Worm (Caenorhabditis elegans) whole organism, L3 larva: ENCODE data around the gene xpf-1.
A peak's percentile ranks its signal among the peaks of the same experiment; 100 is the strongest.

Experiments
- R02D3.7 ChIP-seq: fragments of 150-350 bp; optimal IDR thresholded peaks from 2 replicates; lab custom pipeline; 2014; ENCODE audit warnings: missing biosample characterization, missing genetic modification characterization
- ZK546.5 ChIP-seq: sonication (generic microtip); optimal IDR thresholded peaks from 2 replicates; lab custom pipeline; 2017; ENCODE audit warnings: missing biosample characterization, missing genetic modification characterization
- aly-2 ChIP-seq: fragments of 150-350 bp; optimal IDR thresholded peaks from 2 replicates; lab custom pipeline; 2014; ENCODE audit warnings: missing biosample characterization, missing genetic modification characterization
- ama-1 ChIP-seq: fragments of 150-350 bp; optimal IDR thresholded peaks from 2 replicates; lab custom pipeline; 2018
- ceh-16 ChIP-seq: sonication (generic microtip); optimal IDR thresholded peaks from 2 replicates; lab custom pipeline; 2017; ENCODE audit warnings: missing biosample characterization, missing genetic modification characterization
- ceh-28 ChIP-seq: fragments of 150-350 bp; optimal IDR thresholded peaks from 2 replicates; lab custom pipeline; 2014; ENCODE audit warnings: missing biosample characterization, missing genetic modification reagents, missing genetic modification characterization
- ceh-82 ChIP-seq: fragments of 150-350 bp; optimal IDR thresholded peaks from 2 replicates; lab custom pipeline; 2014; ENCODE audit warnings: missing biosample characterization, missing genetic modification characterization
- egl-27 ChIP-seq: sonication (generic microtip); optimal IDR thresholded peaks from 4 replicates; lab custom pipeline; 2017; ENCODE audit warnings: missing biosample characterization, missing genetic modification reagents, missing genetic modification characterization
- egl-5 ChIP-seq: fragments of 150-350 bp; optimal IDR thresholded peaks from 2 replicates; lab custom pipeline; 2017; ENCODE audit warnings: missing biosample characterization, missing genetic modification reagents, missing genetic modification characterization, inconsistent platforms
- elt-1 ChIP-seq: fragments of 150-350 bp; optimal IDR thresholded peaks from 2 replicates; lab custom pipeline; 2014; ENCODE audit warnings: missing biosample characterization, missing genetic modification characterization
- elt-2 ChIP-seq: sonication (generic microtip); optimal IDR thresholded peaks from 2 replicates; lab custom pipeline; 2016; ENCODE audit warnings: missing genetic modification reagents, mild to moderate bottlenecking, missing genetic modification characterization, missing compliant biosample characterization
- elt-3 ChIP-seq, 3 experiments: fragments of 150-350 bp in 1 of 3; sonication (generic microtip) in 2 of 3; optimal IDR thresholded peaks; 2 replicates in 2 of 3; 4 replicates in 1 of 3; lab custom pipeline; 2014 to 2017; ENCODE audit warnings: missing biosample characterization in 3 of 3, missing genetic modification characterization in 3 of 3
- eor-1 ChIP-seq, 2 experiments: fragments of 150-350 bp; optimal IDR thresholded peaks; 2 replicates each; lab custom pipeline; 2014 to 2018; ENCODE audit warnings: missing biosample characterization in 2 of 2, missing genetic modification characterization in 2 of 2
- fkh-10 ChIP-seq: sonication (generic microtip); optimal IDR thresholded peaks from 2 replicates; lab custom pipeline; 2017; ENCODE audit warnings: missing biosample characterization, missing genetic modification reagents, missing genetic modification characterization
- fkh-2 ChIP-seq: fragments of 150-350 bp; optimal IDR thresholded peaks from 2 replicates; lab custom pipeline; 2014; ENCODE audit warnings: missing biosample characterization, missing genetic modification reagents, missing genetic modification characterization
- fos-1 ChIP-seq: fragments of 150-350 bp; optimal IDR thresholded peaks from 2 replicates; lab custom pipeline; 2014; ENCODE audit warnings: missing biosample characterization, missing genetic modification characterization
- hmg-11 ChIP-seq: sonication (generic microtip); optimal IDR thresholded peaks from 2 replicates; lab custom pipeline; 2016; ENCODE audit warnings: missing genetic modification characterization, missing compliant biosample characterization
- jun-1 ChIP-seq: fragments of 150-350 bp; optimal IDR thresholded peaks from 2 replicates; lab custom pipeline; 2014; ENCODE audit warnings: missing biosample characterization, missing genetic modification reagents, missing genetic modification characterization
- lin-15B ChIP-seq: fragments of 150-350 bp; optimal IDR thresholded peaks from 2 replicates; lab custom pipeline; 2014; ENCODE audit warnings: missing biosample characterization, missing genetic modification characterization
- lsy-12 ChIP-seq: sonication (generic microtip); optimal IDR thresholded peaks from 2 replicates; lab custom pipeline; 2016; ENCODE audit warnings: mild to moderate bottlenecking, missing genetic modification characterization, missing compliant biosample characterization
- mml-1 ChIP-seq: fragments of 150-350 bp; sonication (generic microtip); optimal IDR thresholded peaks from 3 replicates; lab custom pipeline; 2014; ENCODE audit warnings: missing biosample characterization, missing genetic modification characterization
- nfya-1 ChIP-seq: sonication (generic microtip); optimal IDR thresholded peaks from 2 replicates; lab custom pipeline; 2017; ENCODE audit warnings: missing genetic modification characterization, mild to moderate bottlenecking, missing compliant biosample characterization, antibody characterized with exemption, moderate library complexity; ENCODE audit not compliant: insufficient read depth
- nhr-11 ChIP-seq: fragments of 150-350 bp; optimal IDR thresholded peaks from 2 replicates; lab custom pipeline; 2014; ENCODE audit warnings: missing biosample characterization, missing genetic modification characterization
- nhr-12 ChIP-seq: fragments of 150-350 bp; optimal IDR thresholded peaks from 2 replicates; lab custom pipeline; 2014; ENCODE audit warnings: missing biosample characterization, missing genetic modification characterization
- nhr-23 ChIP-seq: fragments of 150-350 bp; optimal IDR thresholded peaks from 2 replicates; lab custom pipeline; 2014; ENCODE audit warnings: missing biosample characterization, missing genetic modification reagents, missing genetic modification characterization
- nhr-25 ChIP-seq: sonication (generic microtip); optimal IDR thresholded peaks from 2 replicates; lab custom pipeline; 2017; ENCODE audit warnings: missing biosample characterization, missing genetic modification characterization
- nhr-43 ChIP-seq: sonication (generic microtip); optimal IDR thresholded peaks from 2 replicates; lab custom pipeline; 2016; ENCODE audit warnings: mild to moderate bottlenecking, missing genetic modification characterization, missing compliant biosample characterization; ENCODE audit not compliant: poor library complexity, severe bottlenecking
- nhr-76 ChIP-seq: fragments of 150-350 bp; sonication (generic microtip); optimal IDR thresholded peaks from 5 replicates; lab custom pipeline; 2014; ENCODE audit warnings: missing biosample characterization, missing genetic modification characterization
- nhr-77 ChIP-seq: fragments of 150-350 bp; optimal IDR thresholded peaks from 2 replicates; lab custom pipeline; 2014; ENCODE audit warnings: missing biosample characterization, missing genetic modification characterization
- pha-4 ChIP-seq: fragments of 150-350 bp; optimal IDR thresholded peaks from 2 replicates; lab custom pipeline; 2014; ENCODE audit warnings: missing biosample characterization, missing genetic modification reagents, missing genetic modification characterization
- snpc-4 ChIP-seq: fragments of 150-350 bp; optimal IDR thresholded peaks from 2 replicates; lab custom pipeline; 2014; ENCODE audit warnings: missing biosample characterization, missing genetic modification characterization
- tbx-2 ChIP-seq: sonication (generic microtip); optimal IDR thresholded peaks from 2 replicates; lab custom pipeline; 2016; ENCODE audit warnings: mild to moderate bottlenecking, missing genetic modification characterization, missing compliant biosample characterization
- unc-39 ChIP-seq: sonication (generic microtip); optimal IDR thresholded peaks from 4 replicates; lab custom pipeline; 2017; ENCODE audit warnings: missing biosample characterization, missing genetic modification characterization
- unc-62 ChIP-seq: fragments of 150-350 bp; sonication (generic microtip); optimal IDR thresholded peaks from 4 replicates; lab custom pipeline; 2014; ENCODE audit warnings: missing biosample characterization, missing genetic modification reagents, missing genetic modification characterization
- zag-1 ChIP-seq: fragments of 150-350 bp; optimal IDR thresholded peaks from 2 replicates; lab custom pipeline; 2014; ENCODE audit warnings: missing biosample characterization, missing genetic modification characterization
- ztf-11 ChIP-seq: fragments of 150-350 bp; optimal IDR thresholded peaks from 2 replicates; lab custom pipeline; 2014; ENCODE audit warnings: missing biosample characterization, missing genetic modification characterization
- ztf-4 ChIP-seq: fragments of 150-350 bp; optimal IDR thresholded peaks from 2 replicates; lab custom pipeline; 2014; ENCODE audit warnings: missing biosample characterization, missing genetic modification characterization

The xpf-1 gene

ce11 chrII:11680220-11680619, 15.8 kb upstream of the xpf-1 start:
- no peak for TF ChIP-seq nhr-11 (tag; lab: Kevin White, UChicago)
- TF ChIP-seq jun-1 (tag; lab: Kevin White, UChicago), result no peak
- TF ChIP-seq egl-27 (tag; lab: Kevin White, UChicago), result no peak
- no peak for TF ChIP-seq snpc-4
- no peak for TF ChIP-seq ceh-82 (tag; lab: Kevin White, UChicago)
- no peak for TF ChIP-seq nhr-12 (tag; lab: Kevin White, UChicago)
- TF ChIP-seq lin-15B (tag; lab: Kevin White, UChicago), result no peak
- no peak for TF ChIP-seq ama-1 (lab: Kevin White, UChicago)
- no peak for TF ChIP-seq ceh-28 (tag; lab: Kevin White, UChicago)
- TF ChIP-seq nfya-1 (tag; lab: Kevin White, UChicago), result no peak
- no peak for TF ChIP-seq elt-1 (tag; lab: Kevin White, UChicago)
- TF ChIP-seq nhr-76 (tag; lab: Kevin White, UChicago), result no peak
- TF ChIP-seq nhr-43 (tag; lab: Kevin White, UChicago), result no peak

ce11 chrII:11681136-11681824, 14.7 kb upstream of the xpf-1 start, which contains the start of the genes sfxn-1.4 and C47D12.4:
sfxn-1.4 (minus strand) TSS chrII:11681236.
C47D12.4 (plus strand) TSS chrII:11681774.
- TF ChIP-seq nhr-23 (no peak), R02D3.7 (tag; lab: Kevin White, UChicago) (no peak), nhr-12 (tag; lab: Kevin White, UChicago) (no peak), unc-62 (GFP tag; lab: Kevin White, UChicago) (no peak), elt-2 (tag; lab: Kevin White, UChicago) (no peak), tbx-2 (no peak), eor-1 (tag; optimal IDR thresholded peaks at IDR 0.05; lab: Kevin White, UChicago) (no peak), nfya-1 (tag; lab: Kevin White, UChicago) (no peak), ztf-4 (no peak), ama-1 (lab: Kevin White, UChicago) (no peak), ceh-16 (no peak), ztf-11 (tag; lab: Kevin White, UChicago) (no peak), fkh-10 (GFP tag; lab: Kevin White, UChicago) (no peak), hmg-11 (tag; lab: Kevin White, UChicago) (no peak), elt-3 (tag; optimal IDR thresholded peaks at IDR 0.05; lab: Kevin White, UChicago) (no peak), egl-5 (no peak), unc-39 (tag; lab: Kevin White, UChicago) (no peak), mml-1 (tag; lab: Kevin White, UChicago) (no peak)

ce11 chrII:11685177-11685576, 10.8 kb upstream of the xpf-1 start, which contains the start of gene C47D12.5:
C47D12.5 (minus strand) TSS chrII:11685277.
- no peak for TF ChIP-seq ztf-4
- no peak for TF ChIP-seq fos-1
- no peak for TF ChIP-seq tbx-2
- no peak for TF ChIP-seq nhr-23
- no peak for TF ChIP-seq nhr-25 (tag; lab: Kevin White, UChicago)
- TF ChIP-seq, all 47 proteins: peak for 0

- TF ChIP-seq aly-2 (tag; lab: Kevin White, UChicago) (no peak), pha-4 (tag; lab: Kevin White, UChicago) (peak; percentile 15), hmg-11 (tag; lab: Kevin White, UChicago) (peak; percentile 29)
Observed at ce11 chrII:11688011-11688410, 8.0 kb upstream of the xpf-1 start.

DNA sequence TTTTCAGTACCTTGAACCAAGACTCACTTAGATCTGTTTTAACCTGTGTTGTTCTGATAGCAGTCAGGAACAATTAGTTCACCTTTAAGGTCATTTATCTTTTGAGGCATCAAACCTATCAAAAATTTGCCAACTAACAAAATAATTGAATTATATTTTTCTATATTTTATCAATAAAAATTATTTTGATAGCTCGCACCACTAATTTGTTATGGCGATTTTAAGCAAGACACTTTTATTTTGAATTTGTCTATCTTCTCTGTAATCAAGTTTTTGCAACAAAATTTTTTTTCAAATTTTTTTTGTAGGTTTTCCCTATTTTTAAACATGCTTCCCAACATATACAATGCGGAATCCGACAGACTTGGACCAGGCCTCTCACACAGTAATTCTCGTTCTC, 7.3 kb upstream of the xpf-1 start, which contains the start of gene kel-1:
kel-1 (plus strand) TSS at position 301 of the 400 bp plus-strand sequence.
- TF ChIP-seq fos-1 (no peak), zag-1 (tag; lab: Kevin White, UChicago) (no peak), fkh-10 (GFP tag; lab: Kevin White, UChicago) (no peak), unc-62 (GFP tag; lab: Kevin White, UChicago) (no peak), tbx-2 (no peak), ZK546.5 (tag; lab: Kevin White, UChicago) (no peak), fkh-2 (tag; lab: Kevin White, UChicago) (no peak), nhr-77 (tag; lab: Kevin White, UChicago) (no peak), lsy-12 (no peak), ztf-11 (tag; lab: Kevin White, UChicago) (no peak), elt-3 (tag; optimal IDR thresholded peaks at IDR 0.05; lab: Kevin White, UChicago) (no peak)
- TF ChIP-seq, all 47 proteins: peak for 0
